Fruit fly (Drosophila melanogaster): ENCODE measurements around the gene Hira.
A peak's percentile ranks its signal among the peaks of the same experiment; 100 is the strongest.

Hira gene

DNA sequence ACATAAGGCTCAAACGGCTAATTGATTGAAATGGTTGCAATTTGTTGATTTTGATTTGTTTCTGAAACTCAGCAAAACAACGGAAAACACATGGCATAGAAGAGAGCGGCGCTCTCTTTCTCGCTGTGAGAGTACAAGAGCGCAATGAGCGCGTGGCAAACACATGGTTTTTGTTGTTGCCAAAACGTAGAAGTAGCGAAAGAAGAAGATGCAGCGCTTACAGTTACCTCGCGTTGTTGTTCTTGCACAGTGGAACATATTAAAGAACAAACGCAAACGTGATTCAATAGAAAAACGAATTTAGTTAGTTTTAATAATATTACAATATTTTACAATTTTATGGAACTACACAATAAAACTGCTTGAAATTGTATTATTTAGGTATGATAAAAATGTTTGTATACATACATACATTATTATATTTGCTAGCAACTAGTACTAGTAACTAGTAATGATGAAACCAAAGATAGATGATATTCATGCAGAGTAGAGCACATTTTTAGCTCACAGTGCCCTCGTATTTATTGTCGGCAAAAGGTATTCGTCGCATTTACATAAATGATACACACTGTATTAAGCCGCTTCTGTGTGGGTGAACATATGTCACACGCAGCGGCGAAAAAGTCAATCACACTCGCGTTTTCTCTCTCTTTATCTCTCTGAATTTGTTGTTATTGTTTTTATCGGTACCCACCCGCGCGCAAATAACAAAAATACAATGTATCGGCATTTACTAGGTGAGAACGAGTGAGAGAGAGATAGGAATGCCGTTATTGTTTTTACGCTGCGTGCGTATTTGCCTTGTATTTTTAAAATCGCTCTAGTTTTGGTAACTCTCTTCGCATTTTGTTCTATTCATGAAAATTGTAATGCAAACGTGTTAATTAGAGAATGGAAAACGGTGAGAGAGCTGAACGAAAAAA lies 16.5 kb upstream of the Hira start (continued):
- TF ChIP-seq zfh2 (GFP tag; optimal IDR thresholded peaks at IDR 0.05) (peak; percentile 84), ham (GFP tag; IDR thresholded peaks at IDR 0.05) (peak; percentile 66; the same call in 1 of the 2 replicates), pho (GFP tag; optimal IDR thresholded peaks at IDR 0.05) (peak; percentile 83), Mes4 (GFP tag; optimal IDR thresholded peaks at IDR 0.05) (peak; percentile 60), Scr (GFP tag; IDR thresholded peaks at IDR 0.05; ENCODE audit: partially characterized antibody) (no peak), Jarid2 (GFP tag; optimal IDR thresholded peaks at IDR 0.05) (peak; percentile 80), Atf6 (GFP tag; IDR thresholded peaks at IDR 0.05) (peak; percentile 93), disco-r (GFP tag; optimal IDR thresholded peaks at IDR 0.05) (peak; percentile 60), ken (GFP tag; IDR thresholded peaks at IDR 0.05) (peak; percentile 76; the same call in 2 of the 3 replicates), dm (GFP tag; optimal IDR thresholded peaks at IDR 0.05) (peak; percentile 36), CG30020 (tag; optimal IDR thresholded peaks at IDR 0.05) (peak; percentile 73), CG9876 (GFP tag; optimal IDR thresholded peaks at IDR 0.05) (peak; percentile 51), ash1 (GFP tag; optimal IDR thresholded peaks at IDR 0.05) (no peak), Hmr (GFP tag; optimal IDR thresholded peaks at IDR 0.05) (peak; percentile 97), sd (tag; optimal IDR thresholded peaks at IDR 0.05) (peak; percentile 89), nom (GFP tag; optimal IDR thresholded peaks at IDR 0.05) (peak; percentile 7), odd (GFP tag; optimal IDR thresholded peaks at IDR 0.05) (peak; percentile 94), ranshi (GFP tag; IDR thresholded peaks at IDR 0.05) (peak; percentile 84), Hsf (GFP tag; optimal IDR thresholded peaks at IDR 0.05) (peak; percentile 90), NC2α (GFP tag; optimal IDR thresholded peaks at IDR 0.05) (peak; percentile 33), CG12769 (tag; optimal IDR thresholded peaks at IDR 0.05) (peak; percentile 84), Xbp1 (GFP tag; optimal IDR thresholded peaks at IDR 0.05) (peak; percentile 93), zfh1 (GFP tag; IDR thresholded peaks at IDR 0.05) (peak; percentile 87), Fer2 (tag; optimal IDR thresholded peaks at IDR 0.05) (peak; percentile 84), Ets97D (GFP tag; optimal IDR thresholded peaks at IDR 0.05) (peak; percentile 44), CG3995 (GFP tag; optimal IDR thresholded peaks at IDR 0.05) (peak; percentile 74), HLH54F (GFP tag; optimal IDR thresholded peaks at IDR 0.05) (peak; percentile 86), CG5953 (GFP tag; IDR thresholded peaks at IDR 0.05) (peak; percentile 64; the same call in 1 of the 2 replicates), CG17186 (GFP tag; optimal IDR thresholded peaks at IDR 0.05) (peak; percentile 56), CG10147 (GFP tag; optimal IDR thresholded peaks at IDR 0.05) (peak; percentile 94), shn (GFP tag; optimal IDR thresholded peaks at IDR 0.05) (peak; percentile 75), CG12391 (tag; optimal IDR thresholded peaks at IDR 0.05) (peak; percentile 96), CG15696 (tag; optimal IDR thresholded peaks at IDR 0.05) (peak; percentile 87), CG31224 (GFP tag; IDR thresholded peaks at IDR 0.05) (peak; percentile 78), fd3F (GFP tag; optimal IDR thresholded peaks at IDR 0.05) (peak; percentile 91), CG12744 (GFP tag; optimal IDR thresholded peaks at IDR 0.05) (peak; percentile 52), Blimp-1 (GFP tag; optimal IDR thresholded peaks at IDR 0.05) (peak; percentile 90), stc (GFP tag; IDR thresholded peaks at IDR 0.05) (peak; percentile 85), pzg (GFP tag; optimal IDR thresholded peaks at IDR 0.05) (peak; percentile 13), Hr51 (GFP tag; optimal IDR thresholded peaks at IDR 0.05) (peak; percentile 80 to 96), ab (GFP tag; optimal IDR thresholded peaks at IDR 0.05) (peak; percentile 60), HmgZ (tag; optimal IDR thresholded peaks at IDR 0.05) (peak; percentile 88), al (GFP tag; IDR thresholded peaks at IDR 0.05) (peak; percentile 82), CG1647 (GFP tag; optimal IDR thresholded peaks at IDR 0.05) (peak; percentile 81), CG9437 (GFP tag; optimal IDR thresholded peaks at IDR 0.05) (peak; percentile 91), Pdp1 (GFP tag; optimal IDR thresholded peaks at IDR 0.05) (peak; percentile 81 to 89), CG16863 (GFP tag; optimal IDR thresholded peaks at IDR 0.05) (peak; percentile 78), dan (GFP tag; IDR thresholded peaks at IDR 0.05) (peak; percentile 54; the same call in 1 of the 2 replicates)
